Fruit fly (Drosophila melanogaster): ENCODE data around the gene CG34447.

Gene CG34447

DNA sequence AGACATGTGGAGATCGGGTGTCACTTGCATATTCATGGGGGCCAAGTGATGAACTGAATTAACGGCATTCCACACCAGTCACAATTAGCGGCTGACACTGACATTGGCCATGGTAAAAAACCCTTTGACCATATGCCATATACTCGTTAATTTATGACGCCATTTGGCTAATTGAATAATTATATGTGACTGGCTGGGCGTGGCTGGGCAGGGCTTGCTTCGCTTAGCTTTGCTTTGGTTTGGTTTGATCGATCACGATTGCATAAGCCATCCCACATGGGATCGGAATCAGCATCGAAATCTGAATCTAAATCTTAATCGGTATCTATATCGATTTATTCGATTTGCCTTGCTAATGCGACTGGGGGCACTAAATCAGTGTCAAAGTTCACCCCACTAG, 9.8 kb upstream of the CG34447 start:
- TF ChIP-seq CG17806 (tag; optimal IDR thresholded peaks at IDR 0.05) = no peak
- TF ChIP-seq CG8159 (tag; optimal IDR thresholded peaks at IDR 0.05) = no peak
- TF ChIP-seq CG14655 (GFP tag; optimal IDR thresholded peaks at IDR 0.05) = no peak
- TF ChIP-seq rn (GFP tag; IDR thresholded peaks at IDR 0.05) = no peak
- TF ChIP-seq Ets98B (GFP tag; IDR thresholded peaks at IDR 0.05) = no peak

DNA sequence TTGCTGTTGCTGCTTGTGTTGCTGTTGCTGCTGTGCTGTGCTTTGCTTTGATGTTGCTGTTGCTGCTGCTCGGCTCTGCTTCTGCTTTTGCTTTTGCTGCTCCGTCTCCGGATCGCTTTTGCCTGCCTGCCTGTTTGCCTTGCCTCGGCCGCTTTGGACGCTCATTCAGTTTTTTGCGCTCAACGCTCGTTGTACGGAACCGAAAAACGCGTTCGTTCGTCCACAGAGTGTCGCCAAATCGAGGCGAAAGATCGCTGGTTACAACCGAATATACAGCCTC, 8.3 kb upstream of the CG34447 start, which contains the start of gene dpp:
dpp (plus strand) TSS at position 164 of the 280 bp plus-strand sequence.
- TF ChIP-seq Pif1A (GFP tag; optimal IDR thresholded peaks at IDR 0.05) (no peak), Ets98B (GFP tag; IDR thresholded peaks at IDR 0.05) (0 out of 2 replicates have a peak, but pooled peaks have one; percentile 22), CG13204 (GFP tag; optimal IDR thresholded peaks at IDR 0.05) (peak; percentile 41), CG32121 (GFP tag; IDR thresholded peaks at IDR 0.05) (peak; percentile 18; the same call in 1 of the 2 replicates), fd96Ca (GFP tag; IDR thresholded peaks at IDR 0.05) (no peak)

DNA sequence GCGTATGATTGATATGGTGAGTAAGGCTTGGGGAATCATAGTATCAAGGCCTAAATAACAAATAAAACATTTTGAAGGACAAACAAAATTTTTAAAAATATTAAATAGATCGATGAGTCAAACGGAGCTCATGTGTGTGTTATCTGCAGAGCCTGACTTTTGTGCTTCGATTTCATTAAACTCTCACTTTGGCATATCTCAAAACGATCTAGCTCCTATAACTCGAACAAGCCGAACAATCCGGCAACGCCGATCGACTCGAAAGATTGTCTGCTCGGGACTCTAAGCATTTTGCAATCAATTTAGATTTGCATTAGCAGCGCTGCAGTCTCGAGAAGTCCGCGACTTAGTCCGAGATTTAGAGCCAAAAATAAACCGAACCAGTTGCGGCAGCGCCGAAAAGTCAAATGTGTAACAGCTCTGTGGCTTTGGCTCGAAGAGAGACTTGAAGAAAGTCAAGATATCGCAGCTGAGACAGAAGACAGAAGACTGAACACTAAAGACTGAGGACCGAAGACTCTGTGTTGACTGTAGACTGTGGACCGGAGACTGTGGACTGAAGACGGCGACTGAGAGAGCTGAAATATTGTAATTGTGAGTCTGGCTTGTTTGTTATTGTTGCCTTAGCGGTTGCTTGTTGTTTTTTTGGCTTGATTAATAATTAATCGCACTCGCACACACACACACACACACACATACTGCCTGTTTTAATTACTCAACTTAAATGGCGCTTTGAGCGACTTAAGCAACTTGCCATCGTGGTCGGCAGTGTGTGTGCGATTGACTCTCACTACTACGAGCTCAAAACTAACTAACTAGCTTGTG, 7.8 kb upstream of the CG34447 start:
- no peak for TF ChIP-seq CG32121 (GFP tag; IDR thresholded peaks at IDR 0.05)
- TF ChIP-seq CG15710 (tag; optimal IDR thresholded peaks at IDR 0.05) = no peak
- TF ChIP-seq Pif1A (GFP tag; optimal IDR thresholded peaks at IDR 0.05) = no peak
- peak; percentile 46 for TF ChIP-seq CG8301 (tag; optimal IDR thresholded peaks at IDR 0.05)
- peak; percentile 41 for TF ChIP-seq CG14655 (GFP tag; optimal IDR thresholded peaks at IDR 0.05)

DNA sequence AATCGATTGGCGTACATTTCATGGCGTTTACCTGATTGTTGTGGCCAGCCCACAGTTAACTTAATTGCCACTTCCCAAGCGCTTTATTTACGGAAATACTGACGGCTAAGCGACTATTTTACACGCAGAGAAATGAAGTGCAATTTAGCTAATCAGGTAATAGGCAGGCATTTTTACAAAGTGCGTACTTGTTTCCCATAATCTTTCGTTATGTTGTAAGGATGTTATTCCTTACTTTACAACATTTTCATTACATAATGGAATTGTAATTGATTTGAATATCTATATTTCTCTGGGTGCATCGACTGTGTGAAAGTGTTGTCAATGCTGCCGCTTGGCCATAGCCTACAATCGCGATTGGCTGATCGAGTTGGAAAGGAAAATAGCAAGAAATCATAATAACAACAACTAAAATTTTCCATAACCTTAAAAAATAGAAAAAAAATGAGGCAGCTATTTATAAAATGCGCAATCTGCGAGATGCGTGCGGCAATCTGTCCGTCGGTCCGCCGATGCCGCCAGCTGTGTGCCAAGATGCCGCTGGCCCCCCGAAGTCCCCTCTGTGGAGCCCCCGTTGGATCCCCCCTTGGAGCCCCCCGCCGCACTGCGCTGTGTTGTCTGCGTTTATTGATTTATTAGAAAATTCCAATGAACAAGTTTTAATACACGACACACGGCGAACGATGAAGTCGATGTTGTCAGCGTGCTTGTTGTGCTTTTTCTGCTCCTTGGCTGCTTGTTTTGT, 6.8 kb upstream of the CG34447 start:
- TF ChIP-seq CG4496 (GFP tag; IDR thresholded peaks at IDR 0.05) (peak; percentile 95), Pif1A (GFP tag; optimal IDR thresholded peaks at IDR 0.05) (peak; percentile 87), CG8301 (tag; optimal IDR thresholded peaks at IDR 0.05) (peak; percentile 93), fd96Ca (GFP tag; IDR thresholded peaks at IDR 0.05) (peak; percentile 93), Ets98B (GFP tag; IDR thresholded peaks at IDR 0.05) (peak; percentile 94), CG34367 (tag; optimal IDR thresholded peaks at IDR 0.05) (peak; percentile 82), CG14655 (GFP tag; optimal IDR thresholded peaks at IDR 0.05) (peak; percentile 94), Snoo (tag; optimal IDR thresholded peaks at IDR 0.05) (no peak), CG9948 (tag; optimal IDR thresholded peaks at IDR 0.05) (peak; percentile 84), gl (tag; optimal IDR thresholded peaks at IDR 0.05) (peak; percentile 61), CG32121 (GFP tag; IDR thresholded peaks at IDR 0.05) (peak; percentile 91), CG12605 (GFP tag; IDR thresholded peaks at IDR 0.05) (peak; percentile 86), EcR (GFP tag; optimal IDR thresholded peaks at IDR 0.05) (no peak), CG13204 (GFP tag; optimal IDR thresholded peaks at IDR 0.05) (peak; percentile 17), CG17806 (tag; optimal IDR thresholded peaks at IDR 0.05) (peak; percentile 88), D1 (tag; optimal IDR thresholded peaks at IDR 0.05) (peak; percentile 50), CG10348 (GFP tag; IDR thresholded peaks at IDR 0.05) (peak; percentile 68), Pif1B (GFP tag; optimal IDR thresholded peaks at IDR 0.05) (peak; percentile 73), CG8159 (tag; optimal IDR thresholded peaks at IDR 0.05) (peak; percentile 79), rn (GFP tag; IDR thresholded peaks at IDR 0.05) (peak; percentile 75), CG15710 (tag; optimal IDR thresholded peaks at IDR 0.05) (peak; percentile 78)

DNA sequence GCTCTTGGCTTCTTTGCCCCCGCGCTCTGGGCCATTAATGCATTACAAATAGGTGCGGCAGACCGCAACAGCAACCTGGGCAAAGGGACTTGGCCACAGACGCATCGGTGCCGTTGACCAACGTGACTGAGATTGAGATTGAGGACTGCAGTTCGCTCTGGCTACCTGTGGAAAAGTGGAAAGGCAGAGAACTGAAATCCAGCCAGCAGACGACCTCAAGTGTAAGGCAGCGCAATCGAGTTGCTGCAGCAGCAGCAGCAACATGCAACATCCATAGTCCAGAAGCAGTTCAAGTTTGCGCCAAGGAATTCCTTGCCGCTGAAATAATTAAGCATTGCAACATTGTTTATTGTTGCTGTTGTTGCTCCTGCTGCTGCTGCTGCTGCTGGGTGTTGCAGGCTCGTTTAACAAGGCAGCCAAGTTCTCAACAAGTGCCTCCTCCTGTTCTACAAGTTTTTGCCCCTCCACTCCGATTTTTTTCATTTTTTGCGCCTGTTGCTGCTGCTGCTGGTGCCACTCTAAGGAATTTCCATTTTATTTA, 5.9 kb upstream of the CG34447 start:
- TF ChIP-seq CG13204 (GFP tag; optimal IDR thresholded peaks at IDR 0.05) (peak; percentile 61), CG8159 (tag; optimal IDR thresholded peaks at IDR 0.05) (no peak), D1 (tag; optimal IDR thresholded peaks at IDR 0.05) (no peak), EcR (GFP tag; optimal IDR thresholded peaks at IDR 0.05) (peak; percentile 66)

DNA sequence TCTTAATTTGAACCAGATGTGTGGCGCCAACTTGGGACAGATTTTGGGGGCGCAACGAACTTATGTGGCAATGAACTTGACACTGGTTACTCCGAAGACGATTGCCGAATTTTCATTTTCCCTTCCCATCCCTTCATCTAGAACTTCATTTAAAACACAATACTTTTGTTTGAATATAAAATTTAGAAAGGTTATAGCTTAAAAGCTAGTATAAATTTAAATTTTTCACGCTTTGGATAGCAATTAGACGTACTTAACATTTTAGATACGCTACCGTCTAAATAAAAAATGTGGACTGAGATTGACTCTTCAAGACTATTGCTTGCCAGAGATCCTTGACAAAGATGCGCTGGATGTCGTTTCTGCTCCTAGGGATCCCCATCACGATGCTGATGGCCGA, 4.7 kb upstream of the CG34447 start, which contains the start of gene CG44139:
CG44139 (plus strand) TSS at position 301 of the 400 bp plus-strand sequence.
- no peak for TF ChIP-seq EcR (GFP tag; optimal IDR thresholded peaks at IDR 0.05)
- no peak for TF ChIP-seq CG14655 (GFP tag; optimal IDR thresholded peaks at IDR 0.05)
- no peak for TF ChIP-seq CG8301 (tag; optimal IDR thresholded peaks at IDR 0.05)
- no peak for TF ChIP-seq CG17806 (tag; optimal IDR thresholded peaks at IDR 0.05)
- TF ChIP-seq CG32121 (GFP tag; IDR thresholded peaks at IDR 0.05) = no peak
- no peak for TF ChIP-seq CG34367 (tag; optimal IDR thresholded peaks at IDR 0.05)
- TF ChIP-seq Pif1B (GFP tag; optimal IDR thresholded peaks at IDR 0.05) = no peak
- no peak for TF ChIP-seq CG15710 (tag; optimal IDR thresholded peaks at IDR 0.05)
- no peak for TF ChIP-seq CG9948 (tag; optimal IDR thresholded peaks at IDR 0.05)
- TF ChIP-seq CG4496 (GFP tag; IDR thresholded peaks at IDR 0.05) = no peak
- no peak for TF ChIP-seq CG12605 (GFP tag; IDR thresholded peaks at IDR 0.05)
- no peak for TF ChIP-seq Ets98B (GFP tag; IDR thresholded peaks at IDR 0.05)
- no peak for TF ChIP-seq gl (tag; optimal IDR thresholded peaks at IDR 0.05)
- TF ChIP-seq CG8159 (tag; optimal IDR thresholded peaks at IDR 0.05) = no peak
- TF ChIP-seq Snoo (tag; optimal IDR thresholded peaks at IDR 0.05) = no peak
- TF ChIP-seq CG10348 (GFP tag; IDR thresholded peaks at IDR 0.05) = no peak
